Fruit fly (Drosophila melanogaster): ENCODE results near the gene CG32983.

Gene CG32983

dm6 chr2L:8840717-8841116, 24.9 kb upstream of the CG32983 start:
- no peak for TF ChIP-seq lola (GFP tag; optimal IDR thresholded peaks at IDR 0.05)
- TF ChIP-seq dl (GFP tag; optimal IDR thresholded peaks at IDR 0.05; ENCODE audit: insufficient read depth in 1 of 2, partially characterized antibody in 2 of 2): no peak
- no peak for TF ChIP-seq fru (GFP tag; optimal IDR thresholded peaks at IDR 0.05)
- no peak for TF ChIP-seq Hr83 (GFP tag; optimal IDR thresholded peaks at IDR 0.05; ENCODE audit: poor library complexity, severe bottlenecking)
- TF ChIP-seq Vsx2 (GFP tag; optimal IDR thresholded peaks at IDR 0.05; ENCODE audit: partially characterized antibody): no peak
- TF ChIP-seq CG9705 (GFP tag; optimal IDR thresholded peaks at IDR 0.05): no peak
- TF ChIP-seq Hnf4 (GFP tag; optimal IDR thresholded peaks at IDR 0.05): no peak
- no peak for TF ChIP-seq psq (GFP tag; optimal IDR thresholded peaks at IDR 0.05)
- no peak for TF ChIP-seq Dif (GFP tag; optimal IDR thresholded peaks at IDR 0.05; ENCODE audit: partially characterized antibody)
- TF ChIP-seq Myc (optimal IDR thresholded peaks at IDR 0.05): no peak
- no peak for TF ChIP-seq N (GFP tag; optimal IDR thresholded peaks at IDR 0.05)
- TF ChIP-seq HLH106 (tag; optimal IDR thresholded peaks at IDR 0.05): no peak
- TF ChIP-seq dsf (GFP tag; optimal IDR thresholded peaks at IDR 0.05; ENCODE audit: borderline replicate concordance): no peak
- no peak for TF ChIP-seq sage (GFP tag; optimal IDR thresholded peaks at IDR 0.05)
- TF ChIP-seq OdsH (GFP tag; optimal IDR thresholded peaks at IDR 0.05): no peak

dm6 chr2L:8841490-8842261, 24.0 kb upstream of the CG32983 start:
- TF ChIP-seq CrebA (GFP tag; optimal IDR thresholded peaks at IDR 0.05; ENCODE audit: borderline replicate concordance): no peak
- TF ChIP-seq psq (GFP tag; optimal IDR thresholded peaks at IDR 0.05): no peak
- no peak for TF ChIP-seq h (GFP tag; optimal IDR thresholded peaks at IDR 0.05)
- TF ChIP-seq Hnf4 (GFP tag; optimal IDR thresholded peaks at IDR 0.05): no peak
- TF ChIP-seq lola (GFP tag; optimal IDR thresholded peaks at IDR 0.05): no peak
- no peak for TF ChIP-seq Vsx2 (GFP tag; optimal IDR thresholded peaks at IDR 0.05; ENCODE audit: partially characterized antibody)
- TF ChIP-seq Mio (GFP tag; optimal IDR thresholded peaks at IDR 0.05): no peak

DNA sequence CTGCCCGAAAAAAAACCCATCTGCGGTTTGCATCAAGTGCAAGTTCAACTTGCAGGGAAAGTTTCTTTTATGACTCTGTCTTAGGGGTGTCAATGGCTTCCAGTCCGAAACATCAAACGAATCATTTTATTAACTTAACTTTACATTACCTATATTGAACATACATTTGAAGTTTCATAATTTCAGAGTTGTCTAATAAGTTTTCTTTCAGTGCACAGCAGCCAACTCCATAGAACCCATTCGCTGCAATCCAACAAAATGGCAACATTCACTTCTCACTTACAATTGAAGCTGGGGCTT, 23.4 kb upstream of the CG32983 start:
- TF ChIP-seq pan (optimal IDR thresholded peaks at IDR 0.05): no peak
- TF ChIP-seq h (GFP tag; optimal IDR thresholded peaks at IDR 0.05): no peak
- no peak for TF ChIP-seq woc (GFP tag; optimal IDR thresholded peaks at IDR 0.05)
- TF ChIP-seq dl (GFP tag; optimal IDR thresholded peaks at IDR 0.05; ENCODE audit: insufficient read depth in 1 of 2, partially characterized antibody in 2 of 2): no peak
- TF ChIP-seq fru (GFP tag; optimal IDR thresholded peaks at IDR 0.05): no peak
- TF ChIP-seq Hr83 (GFP tag; optimal IDR thresholded peaks at IDR 0.05; ENCODE audit: poor library complexity, severe bottlenecking): no peak
- no peak for TF ChIP-seq HLH106 (tag; optimal IDR thresholded peaks at IDR 0.05)
- no peak for TF ChIP-seq jim (GFP tag; optimal IDR thresholded peaks at IDR 0.05)
- TF ChIP-seq OdsH (GFP tag; optimal IDR thresholded peaks at IDR 0.05): no peak

DNA sequence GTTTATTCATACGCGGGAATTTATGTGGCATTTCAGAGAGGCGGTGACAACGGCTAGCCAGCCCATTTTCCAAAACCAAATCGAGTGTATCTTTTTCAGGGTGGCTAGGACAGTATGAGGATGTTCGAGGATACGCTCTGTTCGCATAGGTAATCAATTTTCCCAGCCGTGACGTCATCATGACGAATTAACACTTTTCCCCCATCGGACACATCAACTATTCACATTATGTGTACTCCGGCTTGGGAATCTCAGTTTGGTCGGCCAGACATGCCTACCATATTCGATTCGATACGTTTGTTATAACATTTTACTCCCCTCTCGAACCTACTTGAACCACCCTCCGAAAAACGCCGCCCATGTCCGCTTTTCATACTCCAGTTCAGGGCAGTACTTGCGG, 22.1 kb upstream of the CG32983 start:
- no peak for TF ChIP-seq Dif (GFP tag; optimal IDR thresholded peaks at IDR 0.05; ENCODE audit: partially characterized antibody)
- TF ChIP-seq Mio (GFP tag; optimal IDR thresholded peaks at IDR 0.05): no peak
- TF ChIP-seq sv (GFP tag; optimal IDR thresholded peaks at IDR 0.05): no peak
- no peak for TF ChIP-seq foxo (GFP tag; optimal IDR thresholded peaks at IDR 0.05)
- no peak for TF ChIP-seq Hr83 (GFP tag; optimal IDR thresholded peaks at IDR 0.05; ENCODE audit: poor library complexity, severe bottlenecking)
- no peak for TF ChIP-seq lola (GFP tag; optimal IDR thresholded peaks at IDR 0.05)
- TF ChIP-seq Sp1 (GFP tag; optimal IDR thresholded peaks at IDR 0.05): no peak
- TF ChIP-seq Rel (GFP tag; optimal IDR thresholded peaks at IDR 0.05): no peak
- TF ChIP-seq Rel (tag; optimal IDR thresholded peaks at IDR 0.05): no peak
- TF ChIP-seq ey (GFP tag; optimal IDR thresholded peaks at IDR 0.05): no peak
- TF ChIP-seq N (GFP tag; optimal IDR thresholded peaks at IDR 0.05): no peak

DNA sequence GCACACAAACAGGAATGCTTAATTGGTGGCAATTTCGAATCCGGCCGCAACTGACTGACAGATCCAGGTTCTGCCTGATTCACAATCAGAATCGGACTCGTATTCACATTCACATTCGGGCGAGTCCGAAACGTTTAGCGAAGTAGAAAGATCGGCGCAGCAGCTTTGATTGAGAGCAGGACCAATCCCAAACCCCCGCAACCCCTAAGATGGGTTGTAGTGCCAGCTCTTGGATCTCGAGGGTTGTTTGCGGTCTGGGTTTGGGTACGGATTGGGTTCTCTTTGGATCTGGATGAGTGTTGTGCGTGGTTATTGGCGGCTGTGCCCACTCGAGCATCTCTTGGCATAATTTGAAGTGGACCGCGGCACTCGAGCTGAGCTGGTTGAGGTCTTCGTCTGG, 21.0 kb upstream of the CG32983 start:
- no peak for TF ChIP-seq Myc (optimal IDR thresholded peaks at IDR 0.05)
- no peak for TF ChIP-seq dl (GFP tag; optimal IDR thresholded peaks at IDR 0.05; ENCODE audit: insufficient read depth in 1 of 2, partially characterized antibody in 2 of 2)
- no peak for TF ChIP-seq rgr (GFP tag; optimal IDR thresholded peaks at IDR 0.05)
- TF ChIP-seq Hr83 (GFP tag; optimal IDR thresholded peaks at IDR 0.05; ENCODE audit: poor library complexity, severe bottlenecking): no peak
- no peak for TF ChIP-seq Sp1 (GFP tag; optimal IDR thresholded peaks at IDR 0.05)
- no peak for TF ChIP-seq jim (GFP tag; optimal IDR thresholded peaks at IDR 0.05)
- TF ChIP-seq Mio (GFP tag; optimal IDR thresholded peaks at IDR 0.05): no peak
- no peak for TF ChIP-seq h (GFP tag; optimal IDR thresholded peaks at IDR 0.05)
- TF ChIP-seq Jra (GFP tag; optimal IDR thresholded peaks at IDR 0.05): no peak
- TF ChIP-seq ey (GFP tag; optimal IDR thresholded peaks at IDR 0.05): no peak
- TF ChIP-seq brk (GFP tag; optimal IDR thresholded peaks at IDR 0.05): no peak
- no peak for TF ChIP-seq pan (optimal IDR thresholded peaks at IDR 0.05)
- no peak for TF ChIP-seq CrebA (GFP tag; optimal IDR thresholded peaks at IDR 0.05; ENCODE audit: borderline replicate concordance)
- no peak for TF ChIP-seq sage (GFP tag; optimal IDR thresholded peaks at IDR 0.05)

Data from whole organism, wandering third instar larva.